Fruit fly (Drosophila melanogaster) whole organism, embryonic: ENCODE data around the gene CG44158.
A peak's percentile ranks its signal among the peaks of the same experiment; 100 is the strongest.

Experiments
- Aef1 ChIP-seq: fragments of 200-800 bp; sonication (Bioruptor generic); IDR thresholded peaks from 3 replicates; pipeline ENCODE4 v1.3.6; 2022; ENCODE audit warnings: missing biosample characterization, missing genetic modification characterization
- Bgb ChIP-seq: fragments of 200-800 bp; sonication (Bioruptor generic); IDR thresholded peaks from 2 replicates; pipeline ENCODE4 v1.3.6; 2022; ENCODE audit warnings: missing biosample characterization, missing genetic modification characterization; ENCODE audit not compliant: partially characterized antibody
- CG11695 ChIP-seq: fragments of 200-800 bp; sonication (Bioruptor generic); IDR thresholded peaks from 3 replicates; pipeline ENCODE4 v1.3.6; 2022; ENCODE audit warnings: missing biosample characterization, missing genetic modification characterization
- CG1233 ChIP-seq: fragments of 200-800 bp; sonication (Bioruptor generic); optimal IDR thresholded peaks from 4 replicates; lab custom pipeline; 2018; ENCODE audit warnings: missing biosample characterization, mild to moderate bottlenecking, missing genetic modification characterization
- CG12744 ChIP-seq: fragments of 200-800 bp; sonication (Bioruptor generic); optimal IDR thresholded peaks from 2 replicates; lab custom pipeline; 2016; ENCODE audit warnings: missing biosample characterization, missing genetic modification characterization
- CG12942 ChIP-seq: fragments of 200-800 bp; sonication (Bioruptor generic); optimal IDR thresholded peaks from 3 replicates; lab custom pipeline; 2016; ENCODE audit warnings: missing biosample characterization, missing genetic modification characterization
- CG13123 ChIP-seq: fragments of 200-800 bp; sonication (Bioruptor generic); optimal IDR thresholded peaks from 2 replicates; lab custom pipeline; 2016; ENCODE audit warnings: missing biosample characterization, missing genetic modification characterization
- CG13424 ChIP-seq: fragments of 200-800 bp; sonication (Bioruptor generic); optimal IDR thresholded peaks from 2 replicates; lab custom pipeline; 2019; ENCODE audit warnings: missing biosample characterization, mild to moderate bottlenecking, missing genetic modification characterization, moderate library complexity
- CG14667 ChIP-seq: fragments of 200-800 bp; sonication (Bioruptor generic); IDR thresholded peaks from 2 replicates; pipeline ENCODE4 v1.3.6; 2022; ENCODE audit warnings: missing biosample characterization, missing genetic modification characterization
- CG1792 ChIP-seq: fragments of 200-800 bp; sonication (Bioruptor generic); optimal IDR thresholded peaks from 2 replicates; lab custom pipeline; 2016; ENCODE audit warnings: missing biosample characterization, missing genetic modification characterization
- CG18262 ChIP-seq: fragments of 200-800 bp; optimal IDR thresholded peaks from 3 replicates; lab custom pipeline; 2019; ENCODE audit warnings: missing biosample characterization, mild to moderate bottlenecking, missing genetic modification characterization, moderate library complexity
- CG1832 ChIP-seq: fragments of 200-800 bp; sonication (Bioruptor generic); optimal IDR thresholded peaks from 2 replicates; lab custom pipeline; 2017; ENCODE audit warnings: missing biosample characterization, mild to moderate bottlenecking, missing genetic modification characterization, inconsistent platforms
- CG30403 ChIP-seq: fragments of 200-800 bp; sonication (Bioruptor generic); optimal IDR thresholded peaks from 3 replicates; lab custom pipeline; 2016; ENCODE audit warnings: missing biosample characterization, missing genetic modification characterization
- CG30431 ChIP-seq: fragments of 200-800 bp; sonication (Bioruptor generic); optimal IDR thresholded peaks from 2 replicates; lab custom pipeline; 2017; ENCODE audit warnings: missing biosample characterization, missing genetic modification characterization
- CG7786 ChIP-seq: fragments of 200-800 bp; sonication (Bioruptor generic); optimal IDR thresholded peaks from 2 replicates; lab custom pipeline; 2016; ENCODE audit warnings: missing biosample characterization, missing genetic modification characterization
- CG7987 ChIP-seq: fragments of 200-800 bp; sonication (Bioruptor generic); optimal IDR thresholded peaks from 2 replicates; lab custom pipeline; 2018; ENCODE audit warnings: missing biosample characterization, mild to moderate bottlenecking, missing genetic modification characterization, moderate library complexity
- CG9797 ChIP-seq: fragments of 200-800 bp; sonication (Bioruptor generic); optimal IDR thresholded peaks from 3 replicates; lab custom pipeline; 2018; ENCODE audit warnings: missing biosample characterization, mild to moderate bottlenecking, missing genetic modification characterization
- Dbx ChIP-seq: fragments of 200-800 bp; sonication (Bioruptor generic); IDR thresholded peaks from 3 replicates; pipeline ENCODE4 v1.3.6; 2022; ENCODE audit warnings: missing biosample characterization, missing genetic modification characterization
- Dll ChIP-seq: fragments of 200-800 bp; sonication (Bioruptor generic); IDR thresholded peaks from 4 replicates; pipeline ENCODE4 v1.3.6; 2022; ENCODE audit warnings: missing biosample characterization, missing genetic modification characterization; ENCODE audit not compliant: partially characterized antibody
- Doc3 ChIP-seq: fragments of 200-800 bp; sonication (Bioruptor generic); IDR thresholded peaks from 3 replicates; pipeline ENCODE4 v1.3.6; 2022; ENCODE audit warnings: missing biosample characterization, missing genetic modification characterization; ENCODE audit not compliant: partially characterized antibody
- Drgx ChIP-seq: fragments of 200-800 bp; sonication (Bioruptor generic); IDR thresholded peaks from 2 replicates; pipeline ENCODE4 v1.3.6; 2022; ENCODE audit warnings: missing biosample characterization, missing genetic modification characterization
- Fer2 ChIP-seq: fragments of 200-800 bp; sonication (Bioruptor generic); optimal IDR thresholded peaks from 2 replicates; lab custom pipeline; 2018; ENCODE audit warnings: missing biosample characterization, mild to moderate bottlenecking, missing genetic modification characterization, moderate library complexity
- Hand ChIP-seq: fragments of 200-800 bp; sonication (Bioruptor generic); optimal IDR thresholded peaks from 2 replicates; lab custom pipeline; 2017; ENCODE audit warnings: mild to moderate bottlenecking, missing biosample characterization, missing genetic modification reagents, missing genetic modification characterization
- Nf-YA ChIP-seq: fragments of 200-800 bp; sonication (Bioruptor generic); IDR thresholded peaks from 2 replicates; pipeline ENCODE4 v1.3.6; 2022; ENCODE audit warnings: missing biosample characterization, missing genetic modification characterization
- PHDP ChIP-seq: fragments of 200-800 bp; sonication (Bioruptor generic); optimal IDR thresholded peaks from 3 replicates; lab custom pipeline; 2018; ENCODE audit warnings: missing biosample characterization, mild to moderate bottlenecking, missing genetic modification characterization, moderate library complexity
- Rx ChIP-seq: fragments of 200-800 bp; sonication (Bioruptor generic); IDR thresholded peaks from 2 replicates; pipeline ENCODE4 v1.3.6; 2022; ENCODE audit warnings: missing biosample characterization, missing genetic modification characterization
- Ssrp ChIP-seq: fragments of 200-800 bp; sonication (Bioruptor generic); optimal IDR thresholded peaks from 2 replicates; lab custom pipeline; 2018; ENCODE audit warnings: missing biosample characterization, mild to moderate bottlenecking, missing genetic modification characterization, moderate library complexity
- Trl ChIP-seq, 3 experiments: fragments of >200 bp in 2 of 3; fragments of 200-800 bp in 1 of 3; sonication (Bioruptor generic) in 1 of 3; optimal IDR thresholded peaks; 2 replicates in 1 of 3; 3 replicates in 2 of 3; lab custom pipeline; 2016 to 2017; ENCODE audit warnings: missing biosample characterization in 1 of 3, missing genetic modification characterization in 1 of 3
- bigmax ChIP-seq: fragments of 200-800 bp; sonication (Bioruptor generic); optimal IDR thresholded peaks from 2 replicates; lab custom pipeline; 2018; ENCODE audit warnings: missing biosample characterization, mild to moderate bottlenecking, missing genetic modification characterization
- cato ChIP-seq: fragments of 200-800 bp; sonication (Bioruptor generic); optimal IDR thresholded peaks from 2 replicates; lab custom pipeline; 2016; ENCODE audit warnings: missing biosample characterization, missing genetic modification characterization, borderline replicate concordance
- dmrt11E ChIP-seq: fragments of 200-800 bp; sonication (Bioruptor generic); optimal IDR thresholded peaks from 3 replicates; lab custom pipeline; 2018; ENCODE audit warnings: missing biosample characterization, mild to moderate bottlenecking, missing genetic modification characterization, moderate library complexity
- dpn ChIP-seq, 2 experiments: fragments of 200-800 bp; sonication (Bioruptor generic); optimal IDR thresholded peaks; 3 replicates each; lab custom pipeline; 2016; ENCODE audit warnings: missing biosample characterization in 2 of 2, missing genetic modification characterization in 2 of 2
- emc ChIP-seq: fragments of 200-800 bp; sonication (Bioruptor generic); optimal IDR thresholded peaks from 2 replicates; lab custom pipeline; 2016; ENCODE audit warnings: missing biosample characterization, missing genetic modification characterization
- gcm ChIP-seq: fragments of 200-800 bp; sonication (Bioruptor generic); optimal IDR thresholded peaks from 2 replicates; lab custom pipeline; 2019; ENCODE audit warnings: missing biosample characterization, mild to moderate bottlenecking, missing genetic modification characterization, moderate library complexity
- h ChIP-seq: fragments of >200 bp; optimal IDR thresholded peaks from 2 replicates; lab custom pipeline; 2017
- jigr1 ChIP-seq: fragments of 200-800 bp; sonication (Bioruptor generic); IDR thresholded peaks from 3 replicates; pipeline ENCODE4 v1.3.6; 2022; ENCODE audit warnings: missing biosample characterization, missing genetic modification characterization
- lbe ChIP-seq: fragments of 200-800 bp; sonication (Bioruptor generic); optimal IDR thresholded peaks from 2 replicates; lab custom pipeline; 2016; ENCODE audit warnings: missing biosample characterization, mild to moderate bottlenecking, missing genetic modification characterization
- nau ChIP-seq: fragments of 200-800 bp; sonication (Bioruptor generic); optimal IDR thresholded peaks from 3 replicates; lab custom pipeline; 2017; ENCODE audit warnings: missing biosample characterization, mild to moderate bottlenecking, missing genetic modification characterization, missing genetic modification reagents
- nerfin-1 ChIP-seq: fragments of 200-800 bp; sonication (Bioruptor generic); optimal IDR thresholded peaks from 3 replicates; lab custom pipeline; 2019; ENCODE audit warnings: missing biosample characterization, mild to moderate bottlenecking, missing genetic modification characterization, moderate library complexity
- org-1 ChIP-seq: fragments of 200-800 bp; sonication (Bioruptor generic); optimal IDR thresholded peaks from 2 replicates; lab custom pipeline; 2017; ENCODE audit warnings: missing biosample characterization, missing genetic modification characterization
- peb ChIP-seq: fragments of 200-800 bp; sonication (Bioruptor generic); IDR thresholded peaks from 2 replicates; pipeline ENCODE4 v1.3.6; 2022; ENCODE audit warnings: missing biosample characterization, missing genetic modification characterization
- prd ChIP-seq, 3 experiments: fragments of >200 bp in 2 of 3; fragments of 200-800 bp in 1 of 3; sonication (Bioruptor generic) in 1 of 3; optimal IDR thresholded peaks in 2 of 3; IDR thresholded peaks in 1 of 3; 2 replicates in 2 of 3; 3 replicates in 1 of 3; pipeline versions ENCODE4 v1.3.6 to Lab custom; 2017 to 2022; ENCODE audit warnings: missing biosample characterization in 1 of 3, missing genetic modification characterization in 1 of 3
- salm ChIP-seq: fragments of 200-800 bp; sonication (Bioruptor generic); optimal IDR thresholded peaks from 2 replicates; lab custom pipeline; 2018; ENCODE audit warnings: missing biosample characterization, mild to moderate bottlenecking, missing genetic modification characterization
- sens-2 ChIP-seq: fragments of 200-800 bp; sonication (Bioruptor generic); IDR thresholded peaks from 2 replicates; pipeline ENCODE4 v1.3.6; 2022; ENCODE audit warnings: missing biosample characterization, missing genetic modification characterization
- sob ChIP-seq: fragments of 200-800 bp; sonication (Bioruptor generic); IDR thresholded peaks from 2 replicates; pipeline ENCODE4 v1.3.6; 2022; ENCODE audit warnings: missing biosample characterization, missing genetic modification characterization
- tx ChIP-seq: fragments of 200-800 bp; sonication (Bioruptor generic); optimal IDR thresholded peaks from 2 replicates; lab custom pipeline; 2016; ENCODE audit warnings: missing biosample characterization, missing genetic modification characterization
- unpg ChIP-seq: fragments of 200-800 bp; sonication (Bioruptor generic); optimal IDR thresholded peaks from 3 replicates; lab custom pipeline; 2018; ENCODE audit warnings: missing biosample characterization, mild to moderate bottlenecking, missing genetic modification characterization, moderate library complexity
- vfl ChIP-seq: fragments of 200-800 bp; sonication (Bioruptor generic); optimal IDR thresholded peaks from 2 replicates; lab custom pipeline; 2016; ENCODE audit warnings: missing biosample characterization, missing genetic modification characterization
- wdn ChIP-seq: fragments of 200-800 bp; sonication (Bioruptor generic); IDR thresholded peaks from 2 replicates; pipeline ENCODE4 v1.3.6; 2022; ENCODE audit warnings: missing biosample characterization, missing genetic modification characterization

The CG44158 gene

dm6 chr3R:18235879-18236278, 27.3 kb downstream of the CG44158 start, which contains the start of gene repo (continued):
- TF ChIP-seq dmrt11E (tag; lab: Kevin White, UChicago) (no peak), Doc3 (GFP tag; lab: Robert Waterston, UW) (no peak), Dll (GFP tag; lab: Robert Waterston, UW) (0 out of 4 replicates have a peak, but pooled peaks have one; percentile 40), Ssrp (tag; lab: Kevin White, UChicago) (no peak), peb (GFP tag; lab: Robert Waterston, UW) (no peak), Hand (GFP tag; lab: Kevin White, UChicago) (no peak), CG1792 (no peak), jigr1 (GFP tag; lab: Robert Waterston, UW) (no peak), CG13424 (no peak), CG7786 (no peak), CG11695 (GFP tag; lab: Robert Waterston, UW) (no peak), Aef1 (GFP tag; lab: Robert Waterston, UW) (no peak), sens-2 (GFP tag; lab: Robert Waterston, UW) (no peak), CG9797 (no peak), nau (no peak), gcm (GFP tag; lab: Kevin White, UChicago) (peak; percentile 93), CG30403 (GFP tag; lab: Kevin White, UChicago) (no peak), Fer2 (tag; lab: Kevin White, UChicago) (no peak), Nf-YA (GFP tag; lab: Robert Waterston, UW) (peak; percentile 89), tx (GFP tag; lab: Kevin White, UChicago) (no peak), sob (GFP tag; lab: Robert Waterston, UW) (no peak), Trl (optimal IDR thresholded peaks at IDR 0.05; lab: Kevin White, UChicago) (no peak), Trl (GFP tag; optimal IDR thresholded peaks at IDR 0.05; lab: Kevin White, UChicago) (no peak), CG30431 (GFP tag; lab: Kevin White, UChicago) (no peak), org-1 (GFP tag; lab: Kevin White, UChicago) (no peak), CG18262 (tag; lab: Kevin White, UChicago) (no peak), wdn (GFP tag; lab: Robert Waterston, UW) (no peak), nerfin-1 (tag; lab: Kevin White, UChicago) (peak; percentile 43), emc (GFP tag; lab: Kevin White, UChicago) (no peak), dpn (GFP tag; optimal IDR thresholded peaks at IDR 0.05; lab: Kevin White, UChicago) (no peak), lbe (no peak), Dbx (GFP tag; lab: Robert Waterston, UW) (no peak), CG13123 (GFP tag; lab: Kevin White, UChicago) (no peak), h (lab: Kevin White, UChicago) (no peak), prd (optimal IDR thresholded peaks at IDR 0.05; lab: Kevin White, UChicago) (no peak), prd (GFP tag; IDR thresholded peaks at IDR 0.05; lab: Robert Waterston, UW) (no peak)

DNA sequence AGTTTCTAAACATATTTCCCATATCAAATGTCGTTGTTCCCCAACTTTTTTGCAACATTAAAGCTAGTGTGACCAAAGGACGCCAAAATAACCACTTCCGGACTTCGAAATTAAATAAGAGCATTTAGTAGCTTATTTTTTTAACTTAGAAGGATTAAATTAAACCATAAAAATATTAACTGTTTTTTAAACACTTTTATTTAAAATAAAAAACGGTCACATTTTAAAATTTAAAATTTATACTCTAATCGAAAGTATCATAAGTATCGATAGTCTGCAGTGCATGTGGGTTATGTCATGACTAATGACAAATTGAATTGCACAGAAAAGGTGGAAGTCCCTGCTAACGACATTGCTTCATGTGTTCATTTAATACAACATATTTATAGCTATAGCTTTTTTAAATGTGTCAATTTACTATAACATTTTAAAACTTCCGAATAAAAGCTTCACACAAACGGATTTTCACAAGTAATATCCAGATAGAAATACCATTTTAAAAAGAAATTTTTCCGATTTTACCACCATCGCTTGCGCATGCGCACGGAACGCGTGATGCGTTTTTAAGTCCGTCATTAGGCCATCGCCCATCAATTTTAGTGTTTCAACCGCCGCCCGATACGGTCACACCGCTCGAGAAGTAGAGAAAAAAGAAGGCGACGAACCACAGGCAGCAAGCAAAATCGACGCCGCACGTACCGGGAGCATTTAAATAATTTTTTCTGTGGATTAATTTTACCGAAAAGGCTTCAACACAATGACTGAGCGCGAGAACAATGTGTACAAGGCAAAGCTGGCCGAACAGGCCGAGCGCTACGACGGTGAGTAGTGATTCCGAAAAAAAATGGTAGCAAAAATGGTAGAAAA, 33.7 kb downstream of the CG44158 start, which contains the start of the genes CG7156 and 14-3-3epsilon:
CG7156 (minus strand) TSS at position 71 of the 867 bp plus-strand sequence.
14-3-3epsilon (plus strand) TSS at position 443 of the 867 bp plus-strand sequence.
- TF ChIP-seq CG12942 (GFP tag; lab: Kevin White, UChicago) (peak; percentile 16), unpg (GFP tag; lab: Kevin White, UChicago) (peak; percentile 73), cato (GFP tag; lab: Kevin White, UChicago) (no peak), PHDP (tag; lab: Kevin White, UChicago) (peak; percentile 75), Drgx (GFP tag; lab: Robert Waterston, UW) (0 out of 2 replicates have a peak, but pooled peaks have one; percentile 21), CG7987 (GFP tag; lab: Kevin White, UChicago) (peak; percentile 17), Rx (no peak), CG14667 (GFP tag; lab: Robert Waterston, UW) (no peak), lbe (no peak), salm (tag; lab: Kevin White, UChicago) (peak; percentile 28), vfl (GFP tag; lab: Kevin White, UChicago) (no peak), bigmax (GFP tag; lab: Kevin White, UChicago) (no peak), CG1233 (GFP tag; lab: Kevin White, UChicago) (peak; percentile 15), Bgb (0 out of 2 replicates have a peak, but pooled peaks have one; percentile 51), CG1832 (GFP tag; lab: Kevin White, UChicago) (no peak), CG12744 (no peak)
